Fruit fly (Drosophila melanogaster): ENCODE data around the gene CG11663.
A peak's percentile ranks its signal among the peaks of the same experiment; 100 is the strongest.

Gene CG11663

DNA sequence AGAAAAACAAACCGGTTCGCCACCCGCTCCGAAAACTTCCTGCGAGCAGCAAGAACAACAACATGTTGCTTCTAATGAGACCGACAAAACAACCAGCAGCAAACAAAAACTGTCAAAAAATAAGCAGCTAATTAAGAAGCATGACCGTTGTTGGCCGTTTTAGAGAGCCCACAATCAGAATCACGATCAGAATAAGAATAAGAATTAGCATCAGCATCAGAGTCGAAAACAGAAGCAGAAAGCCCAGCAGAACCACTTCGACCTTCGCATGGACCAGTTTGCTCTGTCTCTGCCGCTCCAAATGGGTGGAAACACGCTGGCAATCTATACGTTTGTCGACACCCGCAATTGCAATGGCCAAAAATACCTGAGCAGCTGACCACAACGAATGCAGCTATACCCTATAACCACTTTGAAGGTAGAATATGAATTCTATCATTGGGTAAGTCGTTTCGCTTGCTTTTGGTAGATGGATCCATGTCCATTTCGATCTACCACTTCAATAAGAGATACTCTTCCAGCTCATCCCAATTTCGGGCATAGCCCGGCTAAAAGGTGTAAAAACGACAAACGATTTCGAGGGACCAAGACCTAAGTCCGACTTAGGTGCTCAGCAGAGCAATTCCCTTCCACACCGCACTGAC is 5.2 kb downstream of the CG11663 start:
- TF ChIP-seq CG12605 (GFP tag; IDR thresholded peaks at IDR 0.05) (no peak), fd96Ca (GFP tag; IDR thresholded peaks at IDR 0.05) (0 out of 3 replicates have a peak, but pooled peaks have one; percentile 34), Pif1B (GFP tag; optimal IDR thresholded peaks at IDR 0.05) (no peak)

DNA sequence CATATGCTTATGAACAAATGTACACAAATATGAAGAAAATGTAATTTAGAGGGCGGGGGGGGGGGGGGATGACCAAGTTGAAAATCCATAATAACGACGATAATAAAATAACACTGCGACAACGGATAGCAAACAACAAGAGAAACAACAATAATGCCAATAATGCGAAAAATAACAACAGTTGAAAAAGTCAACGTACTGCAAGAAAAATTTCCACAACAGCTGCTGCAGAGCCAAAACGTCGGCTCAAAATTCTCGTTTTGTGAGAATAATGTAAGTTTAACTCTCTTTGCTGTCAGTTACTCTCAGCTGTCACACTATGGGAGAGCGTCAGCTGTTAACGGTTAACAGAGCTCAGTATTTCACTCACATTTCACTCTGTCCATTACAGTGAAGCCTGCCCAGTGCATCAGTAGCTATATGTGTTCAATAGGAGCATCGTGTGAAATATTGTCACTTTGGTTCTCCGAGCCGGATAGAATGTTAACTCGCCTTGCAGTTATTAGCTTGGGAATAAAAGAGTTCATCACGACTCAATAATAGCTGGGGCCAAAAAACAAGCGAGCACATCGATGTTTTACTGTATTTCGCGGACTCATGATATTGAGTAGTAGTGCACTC is 6.6 kb downstream of the CG11663 start:
- TF ChIP-seq Pif1B (GFP tag; optimal IDR thresholded peaks at IDR 0.05) (peak; percentile 92), CG10348 (GFP tag; IDR thresholded peaks at IDR 0.05) (peak; percentile 84), CG34367 (tag; optimal IDR thresholded peaks at IDR 0.05) (peak; percentile 88), CG17806 (tag; optimal IDR thresholded peaks at IDR 0.05) (peak; percentile 90), Pif1A (GFP tag; optimal IDR thresholded peaks at IDR 0.05) (peak; percentile 93), rn (GFP tag; IDR thresholded peaks at IDR 0.05) (peak; percentile 70; the same call in 1 of the 2 replicates), gl (tag; optimal IDR thresholded peaks at IDR 0.05) (peak; percentile 84), CG32121 (GFP tag; IDR thresholded peaks at IDR 0.05) (peak; percentile 94), Snoo (tag; optimal IDR thresholded peaks at IDR 0.05) (peak; percentile 90), CG14655 (GFP tag; optimal IDR thresholded peaks at IDR 0.05) (peak; percentile 89), CG15710 (tag; optimal IDR thresholded peaks at IDR 0.05) (peak; percentile 91), CG8301 (tag; optimal IDR thresholded peaks at IDR 0.05) (peak; percentile 91), CG4496 (GFP tag; IDR thresholded peaks at IDR 0.05) (peak; percentile 96), D1 (tag; optimal IDR thresholded peaks at IDR 0.05) (peak; percentile 55), fd96Ca (GFP tag; IDR thresholded peaks at IDR 0.05) (peak; percentile 97), Ets98B (GFP tag; IDR thresholded peaks at IDR 0.05) (peak; percentile 95), CG9948 (tag; optimal IDR thresholded peaks at IDR 0.05) (peak; percentile 86), CG8159 (tag; optimal IDR thresholded peaks at IDR 0.05) (peak; percentile 90), CG13204 (GFP tag; optimal IDR thresholded peaks at IDR 0.05) (peak; percentile 60), CG12605 (GFP tag; IDR thresholded peaks at IDR 0.05) (peak; percentile 86), EcR (GFP tag; optimal IDR thresholded peaks at IDR 0.05) (peak; percentile 92)

DNA sequence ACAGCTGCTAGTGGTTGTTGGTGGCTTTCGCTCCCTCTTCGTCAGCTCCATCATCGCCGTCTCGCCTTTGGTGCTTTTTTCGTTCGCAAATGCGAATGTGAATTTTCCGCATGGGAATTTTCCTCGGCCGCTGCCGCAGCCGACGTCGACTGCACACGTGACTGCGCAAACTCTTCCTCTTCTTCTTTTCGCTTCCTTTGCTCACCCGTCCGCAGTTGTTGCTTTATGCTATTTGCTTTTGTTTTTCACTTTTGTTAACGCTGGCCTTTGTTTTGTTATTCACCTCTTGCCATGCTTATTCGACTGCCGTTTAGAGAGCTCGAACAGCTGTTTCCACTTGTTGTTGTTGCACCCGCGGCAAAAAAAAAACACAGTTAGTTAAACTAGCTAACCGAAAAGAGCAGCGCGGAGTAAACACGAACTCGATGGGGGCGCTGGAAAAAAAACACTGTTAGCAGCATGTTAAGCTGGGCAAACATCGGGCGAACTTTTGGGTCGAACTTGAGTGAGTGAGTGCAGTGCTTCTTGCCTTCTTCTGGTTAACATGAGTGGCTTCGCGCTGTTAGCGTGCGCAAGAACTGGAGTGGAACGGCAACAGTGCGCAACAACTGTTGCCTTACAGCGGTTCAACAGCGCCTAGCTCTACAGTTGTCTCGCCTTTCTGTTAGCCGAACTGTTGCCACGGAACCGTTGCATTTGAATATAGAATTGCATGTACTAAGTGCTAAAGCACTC is 14.6 kb downstream of the CG11663 start:
- no peak for TF ChIP-seq CG8159 (tag; optimal IDR thresholded peaks at IDR 0.05)
- no peak for TF ChIP-seq CG34367 (tag; optimal IDR thresholded peaks at IDR 0.05)
- TF ChIP-seq rn (GFP tag; IDR thresholded peaks at IDR 0.05): no peak
- no peak for TF ChIP-seq CG13204 (GFP tag; optimal IDR thresholded peaks at IDR 0.05)
- TF ChIP-seq CG4496 (GFP tag; IDR thresholded peaks at IDR 0.05): 0 out of 3 replicates have a peak, but pooled peaks have one; percentile 5
- TF ChIP-seq EcR (GFP tag; optimal IDR thresholded peaks at IDR 0.05): peak; percentile 54
- no peak for TF ChIP-seq CG14655 (GFP tag; optimal IDR thresholded peaks at IDR 0.05)
- peak; percentile 6 for TF ChIP-seq Pif1B (GFP tag; optimal IDR thresholded peaks at IDR 0.05)
- no peak for TF ChIP-seq D1 (tag; optimal IDR thresholded peaks at IDR 0.05)
- TF ChIP-seq fd96Ca (GFP tag; IDR thresholded peaks at IDR 0.05): no peak
- no peak for TF ChIP-seq CG17806 (tag; optimal IDR thresholded peaks at IDR 0.05)

DNA sequence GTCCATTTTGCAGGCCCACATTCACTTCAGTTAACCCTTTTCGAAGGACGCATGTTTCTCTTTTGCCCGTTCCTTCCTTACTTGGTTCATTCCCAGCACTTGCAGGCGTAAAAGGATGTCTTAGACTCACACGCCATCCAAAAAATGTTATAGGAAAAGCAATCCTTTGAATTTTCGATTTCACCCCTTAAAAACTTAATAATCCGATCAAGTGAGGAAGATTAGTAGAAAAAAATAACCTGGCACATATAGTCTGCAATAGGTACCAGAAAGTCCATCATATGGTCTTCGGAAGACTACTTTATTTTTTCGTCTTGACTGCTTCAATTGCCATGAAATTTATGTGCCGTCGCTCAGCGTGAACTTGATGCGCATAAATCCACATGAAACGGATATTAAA is 27.1 kb downstream of the CG11663 start:
- TF ChIP-seq CG8301 (tag; optimal IDR thresholded peaks at IDR 0.05) (no peak), EcR (GFP tag; optimal IDR thresholded peaks at IDR 0.05) (no peak), Snoo (tag; optimal IDR thresholded peaks at IDR 0.05) (no peak), CG17806 (tag; optimal IDR thresholded peaks at IDR 0.05) (no peak), CG12605 (GFP tag; IDR thresholded peaks at IDR 0.05) (no peak), rn (GFP tag; IDR thresholded peaks at IDR 0.05) (no peak), CG8159 (tag; optimal IDR thresholded peaks at IDR 0.05) (no peak), CG15710 (tag; optimal IDR thresholded peaks at IDR 0.05) (no peak), CG14655 (GFP tag; optimal IDR thresholded peaks at IDR 0.05) (no peak)

DNA sequence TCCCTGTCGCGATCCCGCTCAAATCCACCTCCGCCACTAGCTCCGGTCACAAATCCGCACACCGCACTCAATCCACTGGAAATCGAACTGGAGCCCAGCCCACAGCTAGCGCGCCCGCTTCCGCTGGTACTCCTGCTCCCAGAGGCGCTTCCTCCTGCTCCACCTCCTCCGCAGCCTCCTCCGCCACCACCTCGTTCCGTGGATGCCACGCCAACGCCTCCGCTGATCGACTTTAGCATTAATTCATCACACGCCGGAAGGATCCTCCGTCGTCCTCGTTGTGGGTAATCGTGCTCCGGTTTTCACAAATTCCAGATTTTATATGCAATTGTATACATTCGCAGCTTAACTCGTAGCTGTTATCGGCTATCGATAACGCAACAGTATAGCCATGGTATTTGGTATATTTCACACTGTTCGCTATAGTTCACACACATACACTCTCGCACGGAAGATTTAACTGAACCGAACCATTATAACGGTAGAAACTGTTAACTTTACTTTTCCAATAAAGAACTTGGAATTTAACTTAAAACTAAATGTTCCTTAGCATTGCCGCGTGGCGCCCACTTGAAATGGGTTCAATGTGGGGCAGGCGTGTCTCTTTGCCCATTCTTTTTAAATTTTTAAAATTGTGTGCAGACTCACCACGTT is 33.1 kb downstream of the CG11663 start, which contains the start of gene Lztr1:
TSS of gene Lztr1 (minus strand) at position 374 of the 654 bp plus-strand sequence.
- TF ChIP-seq EcR (GFP tag; optimal IDR thresholded peaks at IDR 0.05): no peak
- TF ChIP-seq CG9948 (tag; optimal IDR thresholded peaks at IDR 0.05): no peak
- TF ChIP-seq D1 (tag; optimal IDR thresholded peaks at IDR 0.05): no peak
- no peak for TF ChIP-seq CG32121 (GFP tag; IDR thresholded peaks at IDR 0.05)
- TF ChIP-seq gl (tag; optimal IDR thresholded peaks at IDR 0.05): no peak
- no peak for TF ChIP-seq Ets98B (GFP tag; IDR thresholded peaks at IDR 0.05)
- TF ChIP-seq CG34367 (tag; optimal IDR thresholded peaks at IDR 0.05): no peak
- no peak for TF ChIP-seq Pif1B (GFP tag; optimal IDR thresholded peaks at IDR 0.05)
- no peak for TF ChIP-seq fd96Ca (GFP tag; IDR thresholded peaks at IDR 0.05)
- no peak for TF ChIP-seq Pif1A (GFP tag; optimal IDR thresholded peaks at IDR 0.05)
- no peak for TF ChIP-seq CG13204 (GFP tag; optimal IDR thresholded peaks at IDR 0.05)
- TF ChIP-seq CG14655 (GFP tag; optimal IDR thresholded peaks at IDR 0.05): no peak
- no peak for TF ChIP-seq Snoo (tag; optimal IDR thresholded peaks at IDR 0.05)
- no peak for TF ChIP-seq CG10348 (GFP tag; IDR thresholded peaks at IDR 0.05)
- TF ChIP-seq CG4496 (GFP tag; IDR thresholded peaks at IDR 0.05): no peak
- no peak for TF ChIP-seq CG8159 (tag; optimal IDR thresholded peaks at IDR 0.05)
- TF ChIP-seq CG8301 (tag; optimal IDR thresholded peaks at IDR 0.05): no peak
- no peak for TF ChIP-seq rn (GFP tag; IDR thresholded peaks at IDR 0.05)
- TF ChIP-seq CG17806 (tag; optimal IDR thresholded peaks at IDR 0.05): no peak
- no peak for TF ChIP-seq CG15710 (tag; optimal IDR thresholded peaks at IDR 0.05)
